Worm (Caenorhabditis elegans): ENCODE measurements around the gene sars-1.

DNA sequence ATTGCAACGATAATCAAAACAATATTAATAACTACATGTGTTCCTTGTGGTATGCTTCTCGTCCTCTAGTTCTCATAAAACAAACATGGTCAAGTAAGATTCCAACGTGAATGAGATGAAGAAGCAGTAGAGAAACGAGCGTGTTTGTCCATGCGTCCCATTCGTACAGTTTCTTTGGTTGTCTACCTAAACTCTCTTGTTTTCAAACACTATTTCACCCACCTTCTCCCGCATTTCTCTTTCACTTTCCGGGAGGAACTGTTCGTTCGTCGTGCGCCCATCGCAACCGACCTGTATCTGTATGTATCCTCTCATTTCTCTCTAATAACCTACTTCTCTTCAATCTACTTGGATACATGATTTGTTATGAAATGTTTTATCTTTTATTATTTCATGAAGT, 4.2 kb downstream of the sars-1 start:
- TF ChIP-seq elt-2 (tag; optimal IDR thresholded peaks at IDR 0.05): no peak
- TF ChIP-seq pag-3 (tag; optimal IDR thresholded peaks at IDR 0.05; ENCODE audit: borderline replicate concordance): no peak
- no peak for TF ChIP-seq hlh-13 (GFP tag; optimal IDR thresholded peaks at IDR 0.05)
- TF ChIP-seq zip-5 (tag; optimal IDR thresholded peaks at IDR 0.05): no peak
- no peak for TF ChIP-seq pqm-1 (tag; optimal IDR thresholded peaks at IDR 0.05)
- no peak for TF ChIP-seq pha-2 (tag; optimal IDR thresholded peaks at IDR 0.05)
- TF ChIP-seq lim-6 (tag; optimal IDR thresholded peaks at IDR 0.05): no peak

Data from whole organism, late embryonic.